Fruit fly (Drosophila melanogaster): ENCODE data around the gene qjt.

DNA sequence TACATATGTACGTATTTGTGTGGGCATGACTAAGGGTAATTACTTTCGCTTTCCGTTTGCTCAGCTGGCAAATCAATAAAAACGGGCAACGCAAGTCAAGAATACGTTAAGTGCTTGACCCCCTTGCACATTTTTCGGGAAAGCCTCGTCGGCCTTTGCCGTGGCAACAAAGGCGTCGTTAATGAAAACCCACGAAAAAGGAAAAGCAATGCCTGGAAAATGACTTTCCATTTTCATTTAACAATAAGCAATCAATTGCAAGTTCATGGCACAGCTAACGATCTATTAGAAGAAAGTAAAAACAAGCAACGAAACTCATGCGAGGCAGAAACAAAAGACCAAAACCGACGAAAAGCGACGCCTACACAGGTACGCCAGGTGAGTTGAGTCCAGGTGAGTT lies 17.1 kb downstream of the qjt start:
- TF ChIP-seq CG15710 (tag; optimal IDR thresholded peaks at IDR 0.05) (no peak), D1 (tag; optimal IDR thresholded peaks at IDR 0.05) (no peak), fd96Ca (GFP tag; IDR thresholded peaks at IDR 0.05) (no peak), rn (GFP tag; IDR thresholded peaks at IDR 0.05) (no peak), CG4496 (GFP tag; IDR thresholded peaks at IDR 0.05) (no peak)
